Fruit fly (Drosophila melanogaster): ENCODE results near the gene CG43931.

CG43931 gene

dm6 chr3L:20914375-20914774 is 17.0 kb downstream of the CG43931 start (continued):
- TF ChIP-seq dac (GFP tag; optimal IDR thresholded peaks at IDR 0.05) = peak; percentile 17
- no peak for TF ChIP-seq pdm3 (GFP tag; optimal IDR thresholded peaks at IDR 0.05)
- peak; percentile 47; the same call in 2 of the 3 replicates for TF ChIP-seq eg (GFP tag; IDR thresholded peaks at IDR 0.05)
- no peak for TF ChIP-seq esn (GFP tag; optimal IDR thresholded peaks at IDR 0.05)
- no peak for TF ChIP-seq lz (GFP tag; optimal IDR thresholded peaks at IDR 0.05)
- TF ChIP-seq CG1621 (tag; optimal IDR thresholded peaks at IDR 0.05) = no peak
- TF ChIP-seq Sox102F (GFP tag; optimal IDR thresholded peaks at IDR 0.05) = no peak
- TF ChIP-seq vri (GFP tag; optimal IDR thresholded peaks at IDR 0.05) = no peak
- TF ChIP-seq CG11294 (GFP tag; IDR thresholded peaks at IDR 0.05) = no peak
- TF ChIP-seq Eip78C (GFP tag) = peak; percentile 14
- peak; percentile 44 for TF ChIP-seq CG16779 (tag; optimal IDR thresholded peaks at IDR 0.05)
- TF ChIP-seq OdsH (GFP tag; optimal IDR thresholded peaks at IDR 0.05) = peak; percentile 25

DNA sequence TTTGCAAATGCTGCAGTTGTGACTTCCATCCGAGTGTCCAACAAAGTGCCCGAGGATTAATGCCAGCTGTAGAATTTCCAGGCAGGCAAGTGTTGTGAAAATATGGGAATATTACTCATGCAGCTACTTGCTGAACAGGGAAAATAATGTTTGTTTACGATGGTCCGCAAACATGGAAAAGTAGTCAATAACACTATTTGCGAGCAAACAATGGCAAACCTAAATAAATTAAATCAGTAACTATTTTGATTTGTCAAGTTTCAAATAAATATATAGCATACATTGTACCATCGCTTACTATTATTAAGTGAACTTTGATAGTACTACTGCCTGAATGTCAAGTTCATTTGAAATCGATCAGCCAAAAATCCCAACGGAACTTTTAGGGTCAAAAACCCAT is 17.8 kb downstream of the CG43931 start:
- TF ChIP-seq svp (GFP tag) (peak; percentile 15), spab (GFP tag; optimal IDR thresholded peaks at IDR 0.05) (no peak)

- TF ChIP-seq topi (GFP tag; optimal IDR thresholded peaks at IDR 0.05) = peak; percentile 32
- TF ChIP-seq salr (GFP tag; optimal IDR thresholded peaks at IDR 0.05) = no peak
- no peak for TF ChIP-seq CG15336 (GFP tag; IDR thresholded peaks at IDR 0.05)
- TF ChIP-seq fd85E (GFP tag; optimal IDR thresholded peaks at IDR 0.05) = no peak
- TF ChIP-seq dsx (GFP tag; optimal IDR thresholded peaks at IDR 0.05; ENCODE audit: poor library complexity, severe bottlenecking) = peak; percentile 15
- no peak for TF ChIP-seq Lpt (GFP tag; optimal IDR thresholded peaks at IDR 0.05)
- TF ChIP-seq CG6792 (GFP tag; optimal IDR thresholded peaks at IDR 0.05) = no peak
- TF ChIP-seq pdm3 (GFP tag; optimal IDR thresholded peaks at IDR 0.05) = peak; percentile 10
- no peak for TF ChIP-seq Sox102F (GFP tag; optimal IDR thresholded peaks at IDR 0.05)
- no peak for TF ChIP-seq CG9139 (GFP tag; optimal IDR thresholded peaks at IDR 0.05)
- TF ChIP-seq CG11294 (GFP tag; IDR thresholded peaks at IDR 0.05) = no peak
- no peak for TF ChIP-seq CG8632 (GFP tag; optimal IDR thresholded peaks at IDR 0.05)
- no peak for TF ChIP-seq CG11762 (GFP tag; optimal IDR thresholded peaks at IDR 0.05; ENCODE audit: insufficient read depth)
- TF ChIP-seq OdsH (GFP tag; optimal IDR thresholded peaks at IDR 0.05) = no peak
- no peak for TF ChIP-seq Eip93F (GFP tag; optimal IDR thresholded peaks at IDR 0.05)
- no peak for TF ChIP-seq CG6854 (GFP tag; optimal IDR thresholded peaks at IDR 0.05)
- TF ChIP-seq cyc (GFP tag; optimal IDR thresholded peaks at IDR 0.05) = peak; percentile 32
- no peak for TF ChIP-seq net (GFP tag; optimal IDR thresholded peaks at IDR 0.05)
- TF ChIP-seq CG10631 (GFP tag; optimal IDR thresholded peaks at IDR 0.05) = no peak
- TF ChIP-seq lz (GFP tag; optimal IDR thresholded peaks at IDR 0.05) = peak; percentile 26
- no peak for TF ChIP-seq Hr4 (GFP tag; optimal IDR thresholded peaks at IDR 0.05)
- no peak for TF ChIP-seq fd59A (GFP tag; optimal IDR thresholded peaks at IDR 0.05)
- no peak for TF ChIP-seq Gug (GFP tag; IDR thresholded peaks at IDR 0.05)
- TF ChIP-seq CG34406 (GFP tag; optimal IDR thresholded peaks at IDR 0.05) = no peak
- TF ChIP-seq CG31627 (GFP tag; optimal IDR thresholded peaks at IDR 0.05) = peak; percentile 39
- no peak for TF ChIP-seq Eip75B (GFP tag; optimal IDR thresholded peaks at IDR 0.05)
- TF ChIP-seq CG8119 (GFP tag; IDR thresholded peaks at IDR 0.05) = no peak
- peak; percentile 9 for TF ChIP-seq CG6808 (GFP tag; optimal IDR thresholded peaks at IDR 0.05)
- peak in 1 of 2 experiments; percentile 5 for TF ChIP-seq ss (GFP tag; optimal IDR thresholded peaks at IDR 0.05)
- TF ChIP-seq Sox14 (GFP tag; optimal IDR thresholded peaks at IDR 0.05) = no peak
- TF ChIP-seq Ets96B (tag; optimal IDR thresholded peaks at IDR 0.05) = no peak
- TF ChIP-seq CG8319 (GFP tag; optimal IDR thresholded peaks at IDR 0.05) = no peak
- no peak for TF ChIP-seq CG6163 (GFP tag; IDR thresholded peaks at IDR 0.05)
- peak; percentile 24 for TF ChIP-seq Hr39 (GFP tag; optimal IDR thresholded peaks at IDR 0.05)
- TF ChIP-seq Blimp-1 (GFP tag; optimal IDR thresholded peaks at IDR 0.05) = peak; percentile 37
- no peak for TF ChIP-seq eg (GFP tag; IDR thresholded peaks at IDR 0.05)
- no peak for TF ChIP-seq vri (GFP tag; optimal IDR thresholded peaks at IDR 0.05)
- TF ChIP-seq Ets21C (GFP tag; optimal IDR thresholded peaks at IDR 0.05) = no peak
- peak; percentile 83 for TF ChIP-seq Eip78C (GFP tag)
- TF ChIP-seq Hr38 (GFP tag; optimal IDR thresholded peaks at IDR 0.05) = no peak
- TF ChIP-seq fkh (GFP tag; optimal IDR thresholded peaks at IDR 0.05) = no peak
These were observed 19.8 kb downstream of the CG43931 start for dm6 chr3L:20917025-20917691.
